Worm (Caenorhabditis elegans) whole organism, L1 larva: ENCODE measurements around the gene sup-35.

Experiments
- aly-2 ChIP-seq: fragments of 150-350 bp; optimal IDR thresholded peaks from 2 replicates; lab custom pipeline; 2014; ENCODE audit warnings: missing biosample characterization, missing genetic modification characterization
- ces-1 ChIP-seq: fragments of 150-350 bp; optimal IDR thresholded peaks from 2 replicates; lab custom pipeline; 2014; ENCODE audit warnings: missing biosample characterization, missing genetic modification reagents, missing genetic modification characterization
- dsc-1 ChIP-seq: sonication (generic microtip); optimal IDR thresholded peaks from 2 replicates; lab custom pipeline; 2016; ENCODE audit warnings: mild to moderate bottlenecking, missing genetic modification characterization, missing compliant biosample characterization
- efl-1 ChIP-seq, 4 experiments: fragments of 150-350 bp; optimal IDR thresholded peaks in 3 of 4; peaks in 1 of 4; 1 replicate in 1 of 4; 2 replicates in 3 of 4; lab custom pipeline; 2014; ENCODE audit warnings: missing biosample characterization in 2 of 4, missing genetic modification characterization in 2 of 4, missing genetic modification reagents in 2 of 4
- hlh-4 ChIP-seq: sonication (generic microtip); optimal IDR thresholded peaks from 2 replicates; lab custom pipeline; 2016; ENCODE audit warnings: mild to moderate bottlenecking, missing genetic modification characterization, missing compliant biosample characterization
- mdl-1 ChIP-seq, 2 experiments: fragments of 150-350 bp; optimal IDR thresholded peaks; 2 replicates each; lab custom pipeline; 2014 to 2017; ENCODE audit warnings: missing biosample characterization in 2 of 2, missing genetic modification characterization in 2 of 2, inconsistent platforms in 1 of 2
- nhr-11 ChIP-seq: fragments of 150-350 bp; optimal IDR thresholded peaks from 2 replicates; lab custom pipeline; 2014; ENCODE audit warnings: missing biosample characterization, missing genetic modification characterization
- nhr-76 ChIP-seq: sonication (generic microtip); optimal IDR thresholded peaks from 2 replicates; lab custom pipeline; 2017; ENCODE audit warnings: missing biosample characterization, missing genetic modification characterization
- rnt-1 ChIP-seq: sonication (generic microtip); optimal IDR thresholded peaks from 2 replicates; lab custom pipeline; 2016; ENCODE audit warnings: mild to moderate bottlenecking, missing genetic modification characterization, moderate library complexity, missing compliant biosample characterization
- skn-1 ChIP-seq: fragments of 150-350 bp; optimal IDR thresholded peaks from 2 replicates; lab custom pipeline; 2014; ENCODE audit warnings: missing biosample characterization, missing genetic modification characterization
- snu-23 ChIP-seq: sonication (generic microtip); optimal IDR thresholded peaks from 2 replicates; lab custom pipeline; 2016; ENCODE audit warnings: missing genetic modification characterization, missing compliant biosample characterization
- unc-62 ChIP-seq: fragments of 150-350 bp; optimal IDR thresholded peaks from 2 replicates; lab custom pipeline; 2014; ENCODE audit warnings: missing biosample characterization, missing genetic modification reagents, missing genetic modification characterization

DNA sequence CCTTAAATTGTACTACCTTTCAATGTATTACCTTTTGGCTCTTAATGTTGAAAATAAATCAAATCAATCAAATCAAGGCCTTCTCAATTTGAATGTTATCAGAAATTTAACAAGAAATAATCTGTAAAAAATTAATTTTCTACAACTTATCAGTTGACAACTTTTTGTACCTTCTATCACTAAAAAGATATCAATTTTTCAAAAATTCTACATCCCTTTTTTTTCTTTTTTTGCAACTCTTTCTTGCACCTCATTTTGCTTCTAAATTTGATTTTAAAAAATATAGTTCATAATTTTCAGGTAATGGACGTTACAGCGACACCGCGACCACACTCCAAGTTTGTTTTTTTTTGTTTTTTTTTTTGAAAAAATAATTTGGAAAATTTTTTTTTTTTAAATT lies 30.8 kb downstream of the sup-35 start, which contains the start of gene W09D6.5:
- TF ChIP-seq mdl-1 (tag; optimal IDR thresholded peaks at IDR 0.05; lab: Kevin White, UChicago) (no peak), ces-1 (no peak), hlh-4 (no peak), unc-62 (GFP tag; lab: Kevin White, UChicago) (no peak), efl-1 (optimal IDR thresholded peaks at IDR 0.05; lab: Kevin White, UChicago) (no peak), efl-1 (GFP tag; optimal IDR thresholded peaks at IDR 0.05 in 1 of 2; lab: Kevin White, UChicago) (no peak), dsc-1 (tag; lab: Kevin White, UChicago) (no peak), nhr-76 (no peak), skn-1 (tag; lab: Kevin White, UChicago) (no peak), snu-23 (GFP tag; lab: Kevin White, UChicago) (no peak), nhr-11 (no peak), aly-2 (no peak), rnt-1 (tag; lab: Kevin White, UChicago) (no peak)
